Fruit fly (Drosophila melanogaster): ENCODE data around the gene CycH.

CycH gene

DNA sequence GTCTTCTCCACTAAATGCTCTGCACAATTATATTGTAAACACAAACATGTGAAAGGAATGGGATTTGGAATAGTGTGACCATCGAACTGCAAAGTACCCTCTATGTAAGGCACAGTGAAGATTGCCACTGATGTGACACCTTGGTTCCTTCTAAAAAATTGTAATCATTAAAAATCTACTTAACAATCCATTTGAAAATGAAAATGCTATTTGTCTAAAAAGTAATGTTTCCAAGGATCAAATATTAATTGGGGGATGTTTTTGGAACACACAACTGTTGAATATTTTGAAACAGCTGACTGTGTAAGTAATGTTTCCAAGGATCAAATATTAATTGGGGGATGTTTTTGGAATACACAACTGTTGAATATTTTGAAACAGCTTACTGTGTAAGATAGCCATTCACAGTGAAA lies 6.4 kb downstream of the CycH start, which contains the start of gene CG32448 (continued):
- TF ChIP-seq her (GFP tag; optimal IDR thresholded peaks at IDR 0.05) (peak; percentile 43), vfl (GFP tag; optimal IDR thresholded peaks at IDR 0.05) (no peak), CG2120 (GFP tag; optimal IDR thresholded peaks at IDR 0.05) (peak; percentile 84), CG17385 (GFP tag; optimal IDR thresholded peaks at IDR 0.05) (peak; percentile 44), D19A (tag; optimal IDR thresholded peaks at IDR 0.05) (peak; percentile 31), CG1602 (GFP tag; optimal IDR thresholded peaks at IDR 0.05) (peak; percentile 65), Hr39 (optimal IDR thresholded peaks at IDR 0.05) (no peak), CG6272 (GFP tag; IDR thresholded peaks at IDR 0.05) (peak; percentile 29; the same call in 1 of the 2 replicates), sqz (GFP tag; optimal IDR thresholded peaks at IDR 0.05) (no peak), CG5953 (GFP tag; IDR thresholded peaks at IDR 0.05) (no peak), BEAF-32 (GFP tag; optimal IDR thresholded peaks at IDR 0.05) (peak; percentile 9), CG12071 (GFP tag; optimal IDR thresholded peaks at IDR 0.05) (peak; percentile 24), CG10147 (GFP tag; optimal IDR thresholded peaks at IDR 0.05) (peak; percentile 3), CG15514 (GFP tag; optimal IDR thresholded peaks at IDR 0.05) (peak; percentile 23), Hsf (GFP tag; optimal IDR thresholded peaks at IDR 0.05) (peak; percentile 72), prd (optimal IDR thresholded peaks at IDR 0.05) (no peak), prd (GFP tag; IDR thresholded peaks at IDR 0.05) (peak; percentile 87), hth (optimal IDR thresholded peaks at IDR 0.05) (no peak), Mad (GFP tag; optimal IDR thresholded peaks at IDR 0.05) (no peak), CHES-1-like (GFP tag; optimal IDR thresholded peaks at IDR 0.05) (peak; percentile 64), zen (tag; optimal IDR thresholded peaks at IDR 0.05) (peak; percentile 51), CG33213 (GFP tag; optimal IDR thresholded peaks at IDR 0.05) (peak; percentile 19), Doc3 (GFP tag; IDR thresholded peaks at IDR 0.05; ENCODE audit: partially characterized antibody) (no peak), Ravus (GFP tag; IDR thresholded peaks at IDR 0.05) (peak; percentile 7; the same call in 1 of the 2 replicates), Abd-B (GFP tag; optimal IDR thresholded peaks at IDR 0.05) (peak; percentile 39), CG6175 (GFP tag; IDR thresholded peaks at IDR 0.05) (no peak; the same call in 2 of the 3 replicates), CG34376 (GFP tag; optimal IDR thresholded peaks at IDR 0.05) (no peak), CG1233 (GFP tag; optimal IDR thresholded peaks at IDR 0.05) (peak; percentile 44), CG8765 (GFP tag; IDR thresholded peaks at IDR 0.05) (0 out of 2 replicates have a peak, but pooled peaks have one; percentile 27), CG30020 (tag; optimal IDR thresholded peaks at IDR 0.05) (peak; percentile 40), danr (GFP tag; IDR thresholded peaks at IDR 0.05) (0 out of 2 replicates have a peak, but pooled peaks have one; percentile 31), HLH3B (GFP tag; IDR thresholded peaks at IDR 0.05) (peak; percentile 53; the same call in 1 of the 2 replicates), Ets97D (GFP tag; optimal IDR thresholded peaks at IDR 0.05) (peak; percentile 60), CG42726 (GFP tag; IDR thresholded peaks at IDR 0.05; ENCODE audit: partially characterized antibody) (no peak), E2f2 (GFP tag; IDR thresholded peaks at IDR 0.05) (peak; percentile 30; the same call in 1 of the 2 replicates), da (GFP tag; optimal IDR thresholded peaks at IDR 0.05) (no peak), klu (GFP tag; IDR thresholded peaks at IDR 0.05) (no peak), p53 (GFP tag; optimal IDR thresholded peaks at IDR 0.05) (peak; percentile 1), lov (optimal IDR thresholded peaks at IDR 0.05) (no peak), lov (GFP tag; IDR thresholded peaks at IDR 0.05) (0 out of 3 replicates have a peak, but pooled peaks have one; percentile 40), maf-S (GFP tag; optimal IDR thresholded peaks at IDR 0.05) (peak; percentile 32), ranshi (GFP tag; IDR thresholded peaks at IDR 0.05) (peak; percentile 71), CG16813 (GFP tag; IDR thresholded peaks at IDR 0.05; ENCODE audit: partially characterized antibody) (no peak), Vsx1 (GFP tag; optimal IDR thresholded peaks at IDR 0.05) (no peak), cad (GFP tag; optimal IDR thresholded peaks at IDR 0.05) (no peak), NK7.1 (GFP tag; optimal IDR thresholded peaks at IDR 0.05) (no peak), CG14014 (GFP tag; IDR thresholded peaks at IDR 0.05) (peak; percentile 73), CG18262 (tag; optimal IDR thresholded peaks at IDR 0.05) (peak; percentile 52), Lpt (GFP tag; optimal IDR thresholded peaks at IDR 0.05) (no peak), esg (GFP tag; conservative IDR thresholded peaks at IDR 0.05) (peak; percentile 54), CG14710 (tag; optimal IDR thresholded peaks at IDR 0.05) (peak; percentile 67), bcd (GFP tag; optimal IDR thresholded peaks at IDR 0.05) (peak; percentile 36)

Data from whole organism, embryonic.